Fruit fly (Drosophila melanogaster): ENCODE results near the gene CG14132.

Gene CG14132

dm6 chr3L:11696294-11697116, 18.6 kb downstream of the CG14132 start, which contains the start of gene Dph1 (continued):
- TF ChIP-seq CG10147 (GFP tag; optimal IDR thresholded peaks at IDR 0.05) (peak; percentile 46), fd102C (GFP tag; optimal IDR thresholded peaks at IDR 0.05) (no peak), knrl (GFP tag; IDR thresholded peaks at IDR 0.05; ENCODE audit: partially characterized antibody) (peak; percentile 44; the same call in 1 of the 3 replicates), ham (GFP tag; IDR thresholded peaks at IDR 0.05) (peak; percentile 42; the same call in 1 of the 2 replicates), zfh1 (GFP tag; IDR thresholded peaks at IDR 0.05) (peak; percentile 92), CG2875 (GFP tag; optimal IDR thresholded peaks at IDR 0.05) (peak; percentile 70), al (GFP tag; IDR thresholded peaks at IDR 0.05) (peak; percentile 40; the same call in 1 of the 2 replicates), CG2678 (tag; optimal IDR thresholded peaks at IDR 0.05) (peak; percentile 85), vnd (GFP tag; IDR thresholded peaks at IDR 0.05; ENCODE audit: partially characterized antibody) (no peak), CG8765 (GFP tag; IDR thresholded peaks at IDR 0.05) (peak; percentile 68), tll (GFP tag; optimal IDR thresholded peaks at IDR 0.05) (no peak), chn (GFP tag; optimal IDR thresholded peaks at IDR 0.05) (peak; percentile 81), pnt (GFP tag; optimal IDR thresholded peaks at IDR 0.05) (peak; percentile 68), CG2889 (GFP tag; IDR thresholded peaks at IDR 0.05) (peak; percentile 97), Atf3 (GFP tag; optimal IDR thresholded peaks at IDR 0.05) (peak; percentile 66), HmgD (GFP tag; optimal IDR thresholded peaks at IDR 0.05) (peak; percentile 61), CG9932 (GFP tag; IDR thresholded peaks at IDR 0.05) (peak; percentile 8; the same call in 1 of the 2 replicates), dmrt99B (tag; optimal IDR thresholded peaks at IDR 0.05) (peak; percentile 87), CG1792 (GFP tag; optimal IDR thresholded peaks at IDR 0.05) (peak; percentile 26), CG10462 (GFP tag; optimal IDR thresholded peaks at IDR 0.05) (peak; percentile 55), CG43689 (GFP tag; IDR thresholded peaks at IDR 0.05) (peak; percentile 72), grn (GFP tag; optimal IDR thresholded peaks at IDR 0.05) (peak; percentile 12), Bgb (GFP tag; IDR thresholded peaks at IDR 0.05; ENCODE audit: partially characterized antibody) (peak; percentile 59), Hr39 (optimal IDR thresholded peaks at IDR 0.05) (no peak), CG6689 (GFP tag; IDR thresholded peaks at IDR 0.05) (peak; percentile 82; the same call in 1 of the 2 replicates), CG2120 (GFP tag; optimal IDR thresholded peaks at IDR 0.05) (peak; percentile 85), jing (GFP tag; optimal IDR thresholded peaks at IDR 0.05) (peak; percentile 75), Fer2 (tag; optimal IDR thresholded peaks at IDR 0.05) (no peak), CG31388 (GFP tag; optimal IDR thresholded peaks at IDR 0.05) (peak; percentile 12), dimm (GFP tag; IDR thresholded peaks at IDR 0.05) (no peak), B-H1 (GFP tag; IDR thresholded peaks at IDR 0.05) (peak; percentile 78), CG4360 (GFP tag; IDR thresholded peaks at IDR 0.05) (peak; percentile 61), CG14667 (GFP tag; IDR thresholded peaks at IDR 0.05) (no peak), CG11504 (tag; optimal IDR thresholded peaks at IDR 0.05) (peak; percentile 89), odd (GFP tag; optimal IDR thresholded peaks at IDR 0.05) (peak; percentile 76), CG14860 (GFP tag; IDR thresholded peaks at IDR 0.05; ENCODE audit: partially characterized antibody) (no peak), CG17385 (GFP tag; optimal IDR thresholded peaks at IDR 0.05) (peak; percentile 76), CG30403 (GFP tag; optimal IDR thresholded peaks at IDR 0.05) (peak; percentile 85), CG30020 (tag; optimal IDR thresholded peaks at IDR 0.05) (peak; percentile 22), croc (GFP tag; conservative IDR thresholded peaks at IDR 0.05) (no peak; the same call in 1 of the 3 replicates), CG11696 (GFP tag; IDR thresholded peaks at IDR 0.05) (peak; percentile 67), CG10321 (GFP tag; IDR thresholded peaks at IDR 0.05) (peak; percentile 48; the same call in 1 of the 2 replicates), CG4424 (GFP tag; optimal IDR thresholded peaks at IDR 0.05) (peak; percentile 85), CG17328 (GFP tag; IDR thresholded peaks at IDR 0.05) (peak; percentile 91), D (optimal IDR thresholded peaks at IDR 0.05) (no peak), D (GFP tag; optimal IDR thresholded peaks at IDR 0.05) (peak; percentile 81), CG7839 (tag; optimal IDR thresholded peaks at IDR 0.05) (peak; percentile 88), eyg (GFP tag; optimal IDR thresholded peaks at IDR 0.05) (peak; percentile 80), dati (GFP tag; IDR thresholded peaks at IDR 0.05) (peak; percentile 57; the same call in 1 of the 2 replicates)

All from whole organism, embryonic.